Fruit fly (Drosophila melanogaster) whole organism, prepupa: ENCODE measurements around the gene HGTX.

Source experiments
- CG6792 ChIP-seq: fragments of 200-800 bp; sonication (Bioruptor generic); optimal IDR thresholded peaks from 3 replicates; lab custom pipeline; 2016; ENCODE audit warnings: missing biosample characterization, missing genetic modification characterization
- Sox102F ChIP-seq: fragments of 200-800 bp; sonication (Bioruptor generic); optimal IDR thresholded peaks from 2 replicates; lab custom pipeline; 2016; ENCODE audit warnings: missing biosample characterization, mild to moderate bottlenecking, missing genetic modification characterization
- Sox15 ChIP-seq: fragments of 200-800 bp; sonication (Bioruptor generic); optimal IDR thresholded peaks from 3 replicates; lab custom pipeline; 2016; ENCODE audit warnings: missing biosample characterization, missing genetic modification characterization
- achi ChIP-seq: fragments of 200-800 bp; sonication (Bioruptor generic); optimal IDR thresholded peaks from 3 replicates; lab custom pipeline; 2016; ENCODE audit warnings: missing biosample characterization, missing genetic modification characterization
- cyc ChIP-seq: fragments of 200-800 bp; sonication (Bioruptor generic); optimal IDR thresholded peaks from 3 replicates; lab custom pipeline; 2016; ENCODE audit warnings: missing biosample characterization, missing genetic modification characterization
- dac ChIP-seq: fragments of 200-800 bp; sonication (Bioruptor generic); optimal IDR thresholded peaks from 2 replicates; lab custom pipeline; 2017; ENCODE audit warnings: missing biosample characterization, mild to moderate bottlenecking, missing genetic modification characterization

DNA sequence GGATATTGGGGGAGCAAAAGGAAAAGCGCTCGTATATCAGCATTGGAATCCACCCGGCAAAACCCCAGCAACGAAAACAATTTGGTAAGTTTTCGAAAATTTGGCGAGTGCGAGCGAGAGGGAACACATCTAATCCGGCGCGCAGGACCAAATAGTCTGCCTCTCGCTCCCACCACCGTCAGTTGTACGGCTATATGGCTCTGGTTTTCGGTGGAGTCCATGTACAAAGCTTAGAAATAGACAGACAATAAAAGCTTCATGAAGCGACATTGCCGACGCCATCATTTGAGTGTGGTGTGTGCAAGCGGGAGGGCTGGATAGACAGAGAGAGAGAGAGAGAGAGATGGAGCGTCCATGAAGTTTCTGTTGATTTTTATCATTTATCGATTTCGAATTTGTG, 19.0 kb downstream of the HGTX start:
- TF ChIP-seq achi (GFP tag; lab: Kevin White, UChicago) (no peak), cyc (GFP tag; lab: Kevin White, UChicago) (no peak), Sox15 (GFP tag; lab: Kevin White, UChicago) (no peak), dac (GFP tag; lab: Kevin White, UChicago) (no peak), CG6792 (GFP tag; lab: Kevin White, UChicago) (no peak), Sox102F (no peak)
